Fruit fly (Drosophila melanogaster) whole organism, embryonic: ENCODE measurements around the gene CG14395.
A peak's percentile ranks its signal among the peaks of the same experiment; 100 is the strongest.

ENCODE experiments used
- B-H2 ChIP-seq: fragments of 200-800 bp; sonication (Bioruptor generic); optimal IDR thresholded peaks from 2 replicates; lab custom pipeline; 2018; ENCODE audit warnings: missing biosample characterization, mild to moderate bottlenecking, missing genetic modification characterization
- BtbVII ChIP-seq: fragments of 200-800 bp; sonication (Bioruptor generic); optimal IDR thresholded peaks from 3 replicates; lab custom pipeline; 2017; ENCODE audit warnings: missing biosample characterization, mild to moderate bottlenecking, missing genetic modification characterization
- C15 ChIP-seq: fragments of 200-800 bp; sonication (Bioruptor generic); IDR thresholded peaks from 3 replicates; pipeline ENCODE4 v1.3.6; 2022; ENCODE audit warnings: missing biosample characterization, missing genetic modification characterization
- CG11456 ChIP-seq: fragments of 200-800 bp; sonication (Bioruptor generic); IDR thresholded peaks from 3 replicates; pipeline ENCODE4 v1.3.6; 2022; ENCODE audit warnings: missing biosample characterization, missing genetic modification characterization
- CG12236 ChIP-seq: fragments of 200-800 bp; sonication (Bioruptor generic); optimal IDR thresholded peaks from 2 replicates; lab custom pipeline; 2016; ENCODE audit warnings: missing biosample characterization, missing genetic modification characterization
- CG12391 ChIP-seq: fragments of 200-800 bp; sonication (Bioruptor generic); optimal IDR thresholded peaks from 3 replicates; lab custom pipeline; 2018; ENCODE audit warnings: missing biosample characterization, mild to moderate bottlenecking, missing genetic modification characterization, moderate library complexity
- CG13123 ChIP-seq: fragments of 200-800 bp; sonication (Bioruptor generic); optimal IDR thresholded peaks from 2 replicates; lab custom pipeline; 2016; ENCODE audit warnings: missing biosample characterization, missing genetic modification characterization
- CG14667 ChIP-seq: fragments of 200-800 bp; sonication (Bioruptor generic); IDR thresholded peaks from 2 replicates; pipeline ENCODE4 v1.3.6; 2022; ENCODE audit warnings: missing biosample characterization, missing genetic modification characterization
- CG14860 ChIP-seq: fragments of 200-800 bp; sonication (Bioruptor generic); IDR thresholded peaks from 3 replicates; pipeline ENCODE4 v1.3.6; 2022; ENCODE audit warnings: missing biosample characterization, missing genetic modification characterization; ENCODE audit not compliant: partially characterized antibody
- CG15073 ChIP-seq: fragments of 200-800 bp; sonication (Bioruptor generic); optimal IDR thresholded peaks from 2 replicates; lab custom pipeline; 2016; ENCODE audit warnings: missing biosample characterization, missing genetic modification characterization
- CG1602 ChIP-seq: fragments of 200-800 bp; sonication (Bioruptor generic); optimal IDR thresholded peaks from 3 replicates; lab custom pipeline; 2016; ENCODE audit warnings: missing biosample characterization, missing genetic modification characterization
- CG1647 ChIP-seq: fragments of 200-800 bp; sonication (Bioruptor generic); optimal IDR thresholded peaks from 3 replicates; lab custom pipeline; 2016; ENCODE audit warnings: missing biosample characterization, missing genetic modification characterization
- CG17568 ChIP-seq: fragments of 200-800 bp; sonication (Bioruptor generic); optimal IDR thresholded peaks from 2 replicates; lab custom pipeline; 2018; ENCODE audit warnings: missing biosample characterization, mild to moderate bottlenecking, missing genetic modification characterization, moderate library complexity
- CG33557 ChIP-seq: fragments of 200-800 bp; sonication (Bioruptor generic); optimal IDR thresholded peaks from 2 replicates; lab custom pipeline; 2019; ENCODE audit warnings: missing biosample characterization, mild to moderate bottlenecking, missing genetic modification characterization, moderate library complexity
- CG3407 ChIP-seq: fragments of 200-800 bp; sonication (Bioruptor generic); optimal IDR thresholded peaks from 2 replicates; lab custom pipeline; 2018; ENCODE audit warnings: missing biosample characterization, mild to moderate bottlenecking, missing genetic modification characterization
- CG34376 ChIP-seq: fragments of 200-800 bp; sonication (Bioruptor generic); optimal IDR thresholded peaks from 2 replicates; lab custom pipeline; 2018; ENCODE audit warnings: missing biosample characterization, mild to moderate bottlenecking, missing genetic modification characterization
- CG3726 ChIP-seq: fragments of 200-800 bp; sonication (Bioruptor generic); IDR thresholded peaks from 3 replicates; pipeline ENCODE4, ENCODE4 v1.3.6; 2022; ENCODE audit warnings: missing biosample characterization, missing genetic modification characterization
- CG3838 ChIP-seq: fragments of 200-800 bp; sonication (Bioruptor generic); optimal IDR thresholded peaks from 3 replicates; lab custom pipeline; 2016; ENCODE audit warnings: missing biosample characterization, missing genetic modification characterization
- CG4707 ChIP-seq: fragments of 200-800 bp; sonication (Bioruptor generic); optimal IDR thresholded peaks from 2 replicates; lab custom pipeline; 2018; ENCODE audit warnings: missing biosample characterization, mild to moderate bottlenecking, missing genetic modification characterization, moderate library complexity
- CG6854 ChIP-seq: fragments of 200-800 bp; sonication (Bioruptor generic); optimal IDR thresholded peaks from 3 replicates; lab custom pipeline; 2017; ENCODE audit warnings: missing biosample characterization, mild to moderate bottlenecking, missing genetic modification characterization
- CG7987 ChIP-seq: fragments of 200-800 bp; sonication (Bioruptor generic); optimal IDR thresholded peaks from 2 replicates; lab custom pipeline; 2018; ENCODE audit warnings: missing biosample characterization, mild to moderate bottlenecking, missing genetic modification characterization, moderate library complexity
- CG9797 ChIP-seq: fragments of 200-800 bp; sonication (Bioruptor generic); optimal IDR thresholded peaks from 3 replicates; lab custom pipeline; 2018; ENCODE audit warnings: missing biosample characterization, mild to moderate bottlenecking, missing genetic modification characterization
- Fer3 ChIP-seq: fragments of 200-800 bp; sonication (Bioruptor generic); optimal IDR thresholded peaks from 2 replicates; lab custom pipeline; 2018; ENCODE audit warnings: missing biosample characterization, mild to moderate bottlenecking, missing genetic modification characterization, moderate library complexity
- H15 ChIP-seq: fragments of 200-800 bp; sonication (Bioruptor generic); IDR thresholded peaks from 3 replicates; pipeline ENCODE4 v1.3.6; 2022; ENCODE audit warnings: missing biosample characterization, missing genetic modification characterization
- HHEX ChIP-seq: fragments of 200-800 bp; sonication (Bioruptor generic); optimal IDR thresholded peaks from 3 replicates; lab custom pipeline; 2017; ENCODE audit warnings: missing biosample characterization, mild to moderate bottlenecking, missing genetic modification characterization, missing genetic modification reagents
- Max ChIP-seq: fragments of 200-800 bp; sonication (Bioruptor generic); optimal IDR thresholded peaks from 2 replicates; lab custom pipeline; 2016; ENCODE audit warnings: missing biosample characterization, mild to moderate bottlenecking, missing genetic modification characterization
- Mes4 ChIP-seq: fragments of 200-800 bp; sonication (Bioruptor generic); optimal IDR thresholded peaks from 2 replicates; lab custom pipeline; 2016; ENCODE audit warnings: missing biosample characterization, missing genetic modification characterization
- NK7.1 ChIP-seq: fragments of 200-800 bp; sonication (Bioruptor generic); optimal IDR thresholded peaks from 3 replicates; lab custom pipeline; 2016; ENCODE audit warnings: missing biosample characterization, missing genetic modification characterization
- Nf-YA ChIP-seq: fragments of 200-800 bp; sonication (Bioruptor generic); IDR thresholded peaks from 2 replicates; pipeline ENCODE4 v1.3.6; 2022; ENCODE audit warnings: missing biosample characterization, missing genetic modification characterization
- Nf-YB ChIP-seq: fragments of 200-800 bp; sonication (Bioruptor generic); optimal IDR thresholded peaks from 3 replicates; lab custom pipeline; 2019; ENCODE audit warnings: missing biosample characterization, mild to moderate bottlenecking, missing genetic modification characterization, moderate library complexity
- NfI ChIP-seq: fragments of 200-800 bp; sonication (Bioruptor generic); optimal IDR thresholded peaks from 3 replicates; lab custom pipeline; 2018; ENCODE audit warnings: missing biosample characterization, mild to moderate bottlenecking, missing genetic modification characterization, moderate library complexity
- Optix ChIP-seq: fragments of 200-800 bp; sonication (Bioruptor generic); IDR thresholded peaks from 3 replicates; pipeline ENCODE4 v1.3.6; 2022; ENCODE audit warnings: missing biosample characterization, missing genetic modification characterization
- TFAM ChIP-seq: fragments of 200-800 bp; sonication (Bioruptor generic); optimal IDR thresholded peaks from 2 replicates; lab custom pipeline; 2017; ENCODE audit warnings: missing biosample characterization, missing genetic modification characterization, inconsistent platforms
- Xbp1 ChIP-seq: fragments of 200-800 bp; sonication (Bioruptor generic); optimal IDR thresholded peaks from 3 replicates; lab custom pipeline; 2016; ENCODE audit warnings: missing biosample characterization, mild to moderate bottlenecking, missing genetic modification characterization
- al ChIP-seq: fragments of 200-800 bp; sonication (Bioruptor generic); IDR thresholded peaks from 2 replicates; pipeline ENCODE4 v1.3.6; 2022; ENCODE audit warnings: missing biosample characterization, missing genetic modification characterization
- chn ChIP-seq: fragments of 200-800 bp; sonication (Bioruptor generic); optimal IDR thresholded peaks from 2 replicates; lab custom pipeline; 2016; ENCODE audit warnings: missing biosample characterization, missing genetic modification characterization
- disco-r ChIP-seq: fragments of 200-800 bp; sonication (Bioruptor generic); optimal IDR thresholded peaks from 2 replicates; lab custom pipeline; 2016; ENCODE audit warnings: missing biosample characterization, missing genetic modification characterization
- dmrt99B ChIP-seq: fragments of 200-800 bp; sonication (Bioruptor generic); optimal IDR thresholded peaks from 2 replicates; lab custom pipeline; 2018; ENCODE audit warnings: missing biosample characterization, mild to moderate bottlenecking, missing genetic modification characterization, moderate library complexity
- ewg ChIP-seq: fragments of 200-800 bp; sonication (Bioruptor generic); optimal IDR thresholded peaks from 3 replicates; lab custom pipeline; 2017; ENCODE audit warnings: mild to moderate bottlenecking, missing biosample characterization, missing genetic modification reagents, missing genetic modification characterization
- gro ChIP-seq: fragments of 200-800 bp; sonication (Bioruptor generic); optimal IDR thresholded peaks from 2 replicates; lab custom pipeline; 2016; ENCODE audit warnings: missing biosample characterization, missing genetic modification characterization
- inv ChIP-seq: fragments of 200-800 bp; sonication (Bioruptor generic); IDR thresholded peaks from 2 replicates; pipeline ENCODE4 v1.3.6; 2022; ENCODE audit warnings: missing biosample characterization, missing genetic modification characterization; ENCODE audit not compliant: partially characterized antibody
- jigr1 ChIP-seq: fragments of 200-800 bp; sonication (Bioruptor generic); IDR thresholded peaks from 3 replicates; pipeline ENCODE4 v1.3.6; 2022; ENCODE audit warnings: missing biosample characterization, missing genetic modification characterization
- knrl ChIP-seq: fragments of 200-800 bp; sonication (Bioruptor generic); IDR thresholded peaks from 3 replicates; pipeline ENCODE4 v1.3.6; 2022; ENCODE audit warnings: missing biosample characterization, missing genetic modification characterization; ENCODE audit not compliant: partially characterized antibody
- lov ChIP-seq, 2 experiments: fragments of 200-800 bp in 1 of 2; fragments of >200 bp in 1 of 2; sonication (Bioruptor generic) in 1 of 2; IDR thresholded peaks in 1 of 2; optimal IDR thresholded peaks in 1 of 2; 2 replicates in 1 of 2; 3 replicates in 1 of 2; pipeline versions ENCODE4 v1.3.6 to Lab custom; 2017 to 2022; ENCODE audit warnings: missing biosample characterization in 1 of 2, missing genetic modification characterization in 1 of 2
- mirr ChIP-seq: fragments of 200-800 bp; sonication (Bioruptor generic); optimal IDR thresholded peaks from 3 replicates; lab custom pipeline; 2018; ENCODE audit warnings: missing biosample characterization, mild to moderate bottlenecking, missing genetic modification characterization
- mld ChIP-seq: fragments of 200-800 bp; sonication (Bioruptor generic); IDR thresholded peaks from 3 replicates; pipeline ENCODE4 v1.3.6; 2022; ENCODE audit warnings: missing biosample characterization, missing genetic modification characterization; ENCODE audit not compliant: partially characterized antibody
- nerfin-2 ChIP-seq: fragments of 200-800 bp; sonication (Bioruptor generic); IDR thresholded peaks from 2 replicates; pipeline ENCODE4 v1.3.6; 2022; ENCODE audit warnings: missing biosample characterization, missing genetic modification characterization; ENCODE audit not compliant: partially characterized antibody
- org-1 ChIP-seq: fragments of 200-800 bp; sonication (Bioruptor generic); optimal IDR thresholded peaks from 2 replicates; lab custom pipeline; 2017; ENCODE audit warnings: missing biosample characterization, missing genetic modification characterization
- ranshi ChIP-seq: fragments of 200-800 bp; sonication (Bioruptor generic); IDR thresholded peaks from 2 replicates; pipeline ENCODE4 v1.3.6; 2022; ENCODE audit warnings: missing biosample characterization, missing genetic modification characterization
- schlank ChIP-seq: fragments of 200-800 bp; sonication (Bioruptor generic); optimal IDR thresholded peaks from 2 replicates; lab custom pipeline; 2018; ENCODE audit warnings: missing biosample characterization, mild to moderate bottlenecking, missing genetic modification characterization
- sug ChIP-seq: fragments of 200-800 bp; optimal IDR thresholded peaks from 2 replicates; lab custom pipeline; 2019; ENCODE audit warnings: missing biosample characterization, mild to moderate bottlenecking, missing genetic modification characterization, moderate library complexity

Gene CG14395

dm6 chr3R:12716251-12716650 is 53.6 kb downstream of the CG14395 start (continued):
- TF ChIP-seq CG4707 (no peak), NK7.1 (GFP tag; lab: Kevin White, UChicago) (no peak), al (GFP tag; lab: Robert Waterston, UW) (no peak), CG33557 (GFP tag; lab: Kevin White, UChicago) (no peak), HHEX (GFP tag; lab: Kevin White, UChicago) (no peak), Max (GFP tag; lab: Kevin White, UChicago) (no peak), Fer3 (tag; lab: Kevin White, UChicago) (peak; percentile 40), CG7987 (GFP tag; lab: Kevin White, UChicago) (peak; percentile 26), Mes4 (GFP tag; lab: Kevin White, UChicago) (no peak), CG3726 (GFP tag; lab: Robert Waterston, UW) (no peak), CG34376 (peak; percentile 70), C15 (GFP tag; lab: Robert Waterston, UW) (no peak), Nf-YA (GFP tag; lab: Robert Waterston, UW) (no peak), B-H2 (peak; percentile 60), H15 (no peak), CG11456 (GFP tag; lab: Robert Waterston, UW) (no peak), CG14667 (GFP tag; lab: Robert Waterston, UW) (no peak), BtbVII (peak; percentile 69), schlank (tag; lab: Kevin White, UChicago) (peak; percentile 16), CG1602 (GFP tag; lab: Kevin White, UChicago) (no peak), CG15073 (GFP tag; lab: Kevin White, UChicago) (no peak), CG6854 (GFP tag; lab: Kevin White, UChicago) (no peak), sug (tag; lab: Kevin White, UChicago) (peak; percentile 43), inv (GFP tag; lab: Robert Waterston, UW) (no peak), NfI (GFP tag; lab: Kevin White, UChicago) (no peak), CG12236 (GFP tag; lab: Kevin White, UChicago) (no peak), org-1 (no peak), Xbp1 (no peak), lov (optimal IDR thresholded peaks at IDR 0.05; lab: Kevin White, UChicago) (no peak), lov (GFP tag; IDR thresholded peaks at IDR 0.05; lab: Robert Waterston, UW) (no peak), ranshi (no peak), CG3407 (GFP tag; lab: Kevin White, UChicago) (no peak), disco-r (GFP tag; lab: Kevin White, UChicago) (no peak), ewg (GFP tag; lab: Kevin White, UChicago) (no peak), chn (no peak), CG14860 (no peak), mld (GFP tag; lab: Robert Waterston, UW) (no peak), jigr1 (GFP tag; lab: Robert Waterston, UW) (no peak), CG17568 (GFP tag; lab: Kevin White, UChicago) (no peak), dmrt99B (tag; lab: Kevin White, UChicago) (no peak), gro (GFP tag; lab: Kevin White, UChicago) (no peak), knrl (GFP tag; lab: Robert Waterston, UW) (no peak), CG3838 (GFP tag; lab: Kevin White, UChicago) (peak; percentile 8), CG12391 (tag; lab: Kevin White, UChicago) (no peak), Optix (GFP tag; lab: Robert Waterston, UW) (no peak), CG13123 (GFP tag; lab: Kevin White, UChicago) (no peak), Nf-YB (GFP tag; lab: Kevin White, UChicago) (no peak), TFAM (GFP tag; lab: Kevin White, UChicago) (no peak), mirr (GFP tag; lab: Kevin White, UChicago) (peak; percentile 84), nerfin-2 (GFP tag; lab: Robert Waterston, UW) (no peak), CG1647 (no peak), CG9797 (no peak)
